Worm (Caenorhabditis elegans) whole organism, midembryonic: ENCODE results near the gene mcd-1.
A peak's percentile ranks its signal among the peaks of the same experiment; 100 is the strongest.

Source experiments
- T22C8.4 ChIP-seq: fragments of 200-800 bp; sonication (Bioruptor generic); IDR thresholded peaks from 2 replicates; pipeline ENCODE4 v1.3.6; 2022; ENCODE audit warnings: missing genetic modification characterization, missing compliant biosample characterization
- cog-1 ChIP-seq: sonication (generic microtip); optimal IDR thresholded peaks from 2 replicates; lab custom pipeline; 2016; ENCODE audit warnings: missing genetic modification characterization, missing compliant biosample characterization
- flt-1 ChIP-seq: fragments of 200-800 bp; sonication (Bioruptor generic); IDR thresholded peaks from 2 replicates; pipeline ENCODE4 v1.3.6; 2022; ENCODE audit warnings: missing genetic modification characterization, missing compliant biosample characterization
- klf-2 ChIP-seq: fragments of 200-800 bp; sonication (Bioruptor generic); conservative IDR thresholded peaks from 2 replicates; pipeline ENCODE4 v1.3.6; 2022; ENCODE audit warnings: missing genetic modification reagents, missing genetic modification characterization, missing compliant biosample characterization
- med-1 ChIP-seq: sonication (generic microtip); optimal IDR thresholded peaks from 2 replicates; lab custom pipeline; 2017; ENCODE audit warnings: missing genetic modification characterization, mild to moderate bottlenecking, missing compliant biosample characterization, antibody characterized with exemption, missing genetic modification reagents; ENCODE audit not compliant: insufficient read depth
- ref-1 ChIP-seq: fragments of 200-800 bp; sonication (Bioruptor generic); conservative IDR thresholded peaks from 2 replicates; pipeline ENCODE4 v1.3.6; 2022; ENCODE audit warnings: missing genetic modification reagents, missing genetic modification characterization, missing compliant biosample characterization
- tab-1 ChIP-seq: fragments of 200-800 bp; sonication (Bioruptor generic); IDR thresholded peaks from 2 replicates; pipeline ENCODE4 v1.3.6; 2022; ENCODE audit warnings: missing genetic modification characterization, missing compliant biosample characterization
- ztf-23 ChIP-seq: fragments of 200-800 bp; sonication (Bioruptor generic); IDR thresholded peaks from 2 replicates; pipeline ENCODE4 v1.3.6; 2022; ENCODE audit warnings: missing genetic modification reagents, missing genetic modification characterization, missing compliant biosample characterization
- ztf-29 ChIP-seq: fragments of 200-800 bp; sonication (Bioruptor generic); IDR thresholded peaks from 2 replicates; pipeline ENCODE4 v1.3.6; 2022; ENCODE audit warnings: missing genetic modification reagents, missing genetic modification characterization, missing compliant biosample characterization

mcd-1 gene

DNA sequence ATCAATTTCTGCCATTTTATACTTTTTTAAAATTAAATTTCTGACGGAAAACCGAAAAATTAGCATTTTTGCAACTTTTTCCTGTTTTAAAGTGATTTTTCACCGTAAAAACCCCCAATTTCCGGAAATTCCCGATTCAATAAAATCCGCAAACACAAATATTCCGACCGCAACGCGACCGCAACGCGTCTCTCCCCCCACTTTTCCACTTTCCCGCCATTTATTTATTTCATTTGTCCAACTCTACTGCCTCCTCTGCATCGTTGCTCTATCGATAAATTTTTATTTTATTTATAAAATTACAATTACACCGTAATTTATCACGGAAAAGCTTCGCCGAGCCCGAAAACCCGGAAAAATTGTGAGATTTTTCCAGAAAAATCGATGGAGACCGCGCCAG is at the start of gene mcd-1:
Gene mcd-1 (plus strand): TSS at position 267 of the 400 bp plus-strand sequence.
- no peak for TF ChIP-seq ref-1 (GFP tag; lab: Robert Waterston, UW)
- peak; percentile 28 for TF ChIP-seq cog-1 (tag; lab: Kevin White, UChicago)

DNA sequence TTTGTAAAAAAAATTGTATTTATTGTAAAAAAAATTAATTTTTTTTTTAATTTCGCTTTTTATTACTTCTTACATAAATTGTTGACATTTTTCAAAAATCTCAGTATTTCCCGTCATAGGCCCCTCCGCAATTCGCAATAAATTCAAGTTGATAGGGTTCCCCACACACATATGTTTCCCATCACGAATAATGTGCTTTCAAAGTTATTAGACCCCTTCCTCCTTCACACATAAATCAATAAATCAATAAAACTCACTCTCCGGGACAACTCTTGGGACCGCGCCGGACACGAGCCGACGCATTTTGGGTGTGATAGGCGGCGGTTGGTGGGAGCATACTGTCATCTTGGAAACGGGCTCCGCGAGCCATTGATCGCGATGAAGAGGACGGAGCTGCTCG is 48.9 kb upstream of the mcd-1 start:
- no peak for TF ChIP-seq T22C8.4 (GFP tag; lab: Robert Waterston, UW)
- no peak for TF ChIP-seq tab-1 (GFP tag; lab: Robert Waterston, UW)
- TF ChIP-seq ztf-23 (GFP tag; lab: Robert Waterston, UW) = no peak
- TF ChIP-seq klf-2 (GFP tag; lab: Robert Waterston, UW) = no peak

DNA sequence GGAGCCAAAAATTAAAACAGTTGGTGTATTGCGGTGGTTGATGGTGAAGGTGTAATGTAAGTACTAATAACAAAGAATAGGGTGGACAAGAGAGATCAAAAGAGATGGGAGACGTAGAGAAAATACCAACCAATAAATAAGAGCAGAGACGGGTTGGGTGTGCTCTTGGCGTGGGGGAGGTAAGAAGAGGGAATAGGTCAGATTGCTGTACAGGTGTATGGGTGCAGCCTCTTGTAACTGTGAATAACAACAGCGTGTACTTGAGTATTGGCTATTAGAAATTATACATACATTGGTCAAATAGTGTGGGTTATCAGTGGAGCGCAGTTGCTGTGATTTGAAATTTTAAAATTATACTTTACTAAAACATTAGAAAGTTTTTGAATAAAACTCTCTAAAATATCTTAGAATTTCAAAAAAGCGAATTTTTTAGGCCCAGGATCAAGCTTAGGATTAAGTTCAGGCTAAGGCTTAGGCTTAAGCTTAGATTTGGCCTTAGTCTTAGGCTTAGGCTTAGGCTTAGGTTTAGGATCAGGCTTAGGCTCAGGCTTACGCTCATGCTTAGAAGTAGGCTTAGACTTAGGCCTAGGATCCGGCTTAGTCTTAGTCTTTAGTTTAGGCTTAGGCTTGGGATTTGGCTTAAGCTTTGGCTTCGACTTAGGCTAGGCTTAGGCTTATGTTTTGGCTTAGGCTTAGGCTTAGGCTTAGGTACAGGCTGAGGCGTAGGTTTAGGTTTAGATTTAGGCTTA is 47.1 kb upstream of the mcd-1 start, which contains the start of gene F08G2.7:
Gene F08G2.7 (minus strand): TSS at position 51 of the 749 bp plus-strand sequence.
- TF ChIP-seq ztf-29 (GFP tag; lab: Robert Waterston, UW) (peak; percentile 29; the same call in 1 of the 2 replicates), T22C8.4 (GFP tag; lab: Robert Waterston, UW) (no peak)

DNA sequence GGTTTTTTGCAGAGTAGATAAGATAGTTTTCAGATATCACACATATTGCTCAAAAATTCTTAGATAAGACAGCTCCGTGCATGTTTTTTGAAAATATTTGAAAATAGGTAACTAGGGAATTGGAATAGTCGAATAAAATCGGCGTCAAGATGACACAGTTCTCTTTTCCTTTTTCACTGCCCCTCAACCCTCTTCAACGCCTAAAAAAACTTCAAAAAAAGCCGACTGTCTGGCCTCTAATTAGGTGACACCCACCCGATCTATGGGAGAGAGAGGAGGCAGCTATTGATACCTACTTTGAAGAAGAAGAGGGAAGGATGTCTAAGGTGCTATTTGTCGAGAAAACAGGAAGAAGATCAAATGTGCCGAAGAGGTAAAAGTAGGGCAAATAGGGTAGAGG is 46.0 kb upstream of the mcd-1 start:
- TF ChIP-seq cog-1 (tag; lab: Kevin White, UChicago) = no peak
- no peak for TF ChIP-seq ref-1 (GFP tag; lab: Robert Waterston, UW)

DNA sequence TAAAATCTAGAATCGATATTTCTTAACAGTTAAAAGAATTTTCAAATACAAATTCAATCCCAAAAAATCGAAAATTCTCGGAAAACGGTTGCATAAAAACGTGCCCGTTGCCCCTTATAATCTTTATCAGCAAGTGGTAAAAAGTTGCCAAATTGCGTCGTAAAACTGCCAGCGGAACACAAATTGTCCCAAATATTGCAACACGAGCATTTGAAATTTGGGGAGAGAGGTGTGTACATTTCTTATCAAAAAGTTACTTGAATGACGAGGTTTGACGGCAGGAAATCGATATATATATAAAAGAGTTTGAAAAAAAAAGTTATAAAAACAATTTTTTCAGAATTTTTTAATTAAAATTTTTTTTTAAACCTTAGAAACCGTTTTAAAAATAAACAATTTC is 42.3 kb upstream of the mcd-1 start:
- TF ChIP-seq T22C8.4 (GFP tag; lab: Robert Waterston, UW) (no peak), klf-2 (GFP tag; lab: Robert Waterston, UW) (no peak), ztf-29 (GFP tag; lab: Robert Waterston, UW) (no peak), cog-1 (tag; lab: Kevin White, UChicago) (no peak), flt-1 (GFP tag; lab: Robert Waterston, UW) (no peak), med-1 (no peak), tab-1 (GFP tag; lab: Robert Waterston, UW) (no peak), ref-1 (GFP tag; lab: Robert Waterston, UW) (no peak), ztf-23 (GFP tag; lab: Robert Waterston, UW) (no peak)

DNA sequence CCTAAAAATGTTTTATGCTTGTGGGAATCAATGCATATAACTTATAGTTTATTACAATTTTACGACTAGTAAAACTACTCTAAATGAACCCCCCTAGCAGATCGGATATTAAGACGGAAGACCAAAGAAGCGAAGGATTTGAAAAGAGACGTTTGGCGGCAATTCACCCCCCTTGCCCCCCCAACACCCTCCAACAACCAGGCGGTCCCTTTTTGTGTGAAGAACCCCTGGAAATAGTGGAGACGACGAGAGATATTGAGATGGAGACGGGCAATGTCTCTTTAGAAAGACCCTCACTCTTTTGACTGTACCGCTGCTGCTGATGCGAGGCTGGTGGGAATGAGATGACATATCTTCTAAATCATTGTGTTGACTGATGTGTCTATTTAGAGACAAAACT is 41.0 kb upstream of the mcd-1 start:
- TF ChIP-seq ztf-29 (GFP tag; lab: Robert Waterston, UW) (no peak), ztf-23 (GFP tag; lab: Robert Waterston, UW) (0 out of 2 replicates have a peak, but pooled peaks have one; percentile 57), ref-1 (GFP tag; lab: Robert Waterston, UW) (no peak), cog-1 (tag; lab: Kevin White, UChicago) (peak; percentile 0), tab-1 (GFP tag; lab: Robert Waterston, UW) (no peak), med-1 (no peak), T22C8.4 (GFP tag; lab: Robert Waterston, UW) (no peak), klf-2 (GFP tag; lab: Robert Waterston, UW) (no peak), flt-1 (GFP tag; lab: Robert Waterston, UW) (no peak)

DNA sequence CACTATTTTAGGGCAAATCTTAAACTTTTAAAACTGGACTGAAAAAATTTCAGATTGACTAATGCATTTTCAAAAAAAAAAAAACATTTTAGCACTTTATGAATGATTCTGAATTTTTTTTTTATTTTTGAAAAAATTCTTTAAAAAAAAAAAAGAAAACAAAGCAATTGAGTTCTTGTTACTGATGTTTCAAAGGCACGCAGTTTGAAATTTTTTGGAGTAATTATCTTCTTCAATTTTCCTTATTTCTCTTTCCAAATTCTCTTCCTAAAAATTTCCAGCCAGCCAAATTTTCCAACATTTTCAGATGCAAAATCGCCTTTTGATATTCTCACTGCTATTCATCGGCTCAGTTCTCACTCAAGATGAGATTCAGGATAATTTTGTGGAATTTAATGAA is 36.3 kb upstream of the mcd-1 start, which contains the start of gene F08G2.8:
Gene F08G2.8 (plus strand): TSS at position 301 of the 400 bp plus-strand sequence.
- TF ChIP-seq ref-1 (GFP tag; lab: Robert Waterston, UW) (no peak), ztf-29 (GFP tag; lab: Robert Waterston, UW) (no peak), T22C8.4 (GFP tag; lab: Robert Waterston, UW) (no peak), tab-1 (GFP tag; lab: Robert Waterston, UW) (no peak), med-1 (no peak), cog-1 (tag; lab: Kevin White, UChicago) (no peak), flt-1 (GFP tag; lab: Robert Waterston, UW) (no peak), ztf-23 (GFP tag; lab: Robert Waterston, UW) (no peak), klf-2 (GFP tag; lab: Robert Waterston, UW) (no peak)

DNA sequence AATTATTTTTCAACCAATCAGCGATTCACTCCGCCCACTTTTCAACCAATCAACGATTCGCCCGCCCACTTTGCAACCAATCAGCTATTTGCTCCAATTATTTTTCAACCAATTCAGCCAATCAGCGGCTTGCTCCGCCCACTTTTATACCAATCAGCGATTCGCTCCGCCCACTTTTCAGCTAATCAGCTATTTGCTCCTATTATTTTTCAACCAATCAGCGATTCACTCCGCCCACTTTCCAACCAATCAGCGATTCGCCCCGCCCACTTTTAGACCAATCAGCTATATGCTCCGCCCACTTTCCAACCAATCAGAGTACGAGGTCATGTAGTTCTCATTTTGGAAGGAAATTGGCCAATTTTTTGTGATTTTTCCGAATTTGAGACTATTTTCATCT is 33.0 kb upstream of the mcd-1 start:
- TF ChIP-seq klf-2 (GFP tag; lab: Robert Waterston, UW) = no peak
- no peak for TF ChIP-seq ref-1 (GFP tag; lab: Robert Waterston, UW)
- no peak for TF ChIP-seq tab-1 (GFP tag; lab: Robert Waterston, UW)
- no peak for TF ChIP-seq med-1
- TF ChIP-seq ztf-29 (GFP tag; lab: Robert Waterston, UW) = no peak
- TF ChIP-seq flt-1 (GFP tag; lab: Robert Waterston, UW) = no peak
- TF ChIP-seq ztf-23 (GFP tag; lab: Robert Waterston, UW) = no peak
- TF ChIP-seq T22C8.4 (GFP tag; lab: Robert Waterston, UW) = no peak
- no peak for TF ChIP-seq cog-1 (tag; lab: Kevin White, UChicago)

DNA sequence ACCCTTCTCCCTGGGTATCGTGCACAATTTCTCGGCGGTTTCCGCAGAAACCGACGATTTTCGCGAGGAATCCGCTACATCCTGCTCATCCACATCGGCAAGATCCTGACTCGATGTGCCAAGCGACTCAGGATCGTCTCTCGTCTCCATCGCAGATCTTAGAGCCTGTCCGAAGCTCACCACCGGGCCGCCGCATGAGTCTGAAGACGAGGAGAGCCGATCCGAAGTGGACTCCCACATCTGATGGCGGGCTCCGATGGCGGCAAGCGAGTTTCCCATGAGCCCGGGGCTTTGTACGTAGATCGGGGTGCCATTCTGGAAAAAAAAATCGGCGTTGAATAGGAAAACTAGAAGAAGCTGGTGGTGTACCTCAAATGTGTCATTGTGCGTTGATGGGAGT is 30.0 kb upstream of the mcd-1 start:
- no peak for TF ChIP-seq ref-1 (GFP tag; lab: Robert Waterston, UW)
- TF ChIP-seq med-1 = no peak
- no peak for TF ChIP-seq ztf-29 (GFP tag; lab: Robert Waterston, UW)
- no peak for TF ChIP-seq flt-1 (GFP tag; lab: Robert Waterston, UW)
- no peak for TF ChIP-seq klf-2 (GFP tag; lab: Robert Waterston, UW)
- TF ChIP-seq ztf-23 (GFP tag; lab: Robert Waterston, UW) = no peak
- TF ChIP-seq T22C8.4 (GFP tag; lab: Robert Waterston, UW) = no peak
- TF ChIP-seq cog-1 (tag; lab: Kevin White, UChicago) = no peak
- no peak for TF ChIP-seq tab-1 (GFP tag; lab: Robert Waterston, UW)

DNA sequence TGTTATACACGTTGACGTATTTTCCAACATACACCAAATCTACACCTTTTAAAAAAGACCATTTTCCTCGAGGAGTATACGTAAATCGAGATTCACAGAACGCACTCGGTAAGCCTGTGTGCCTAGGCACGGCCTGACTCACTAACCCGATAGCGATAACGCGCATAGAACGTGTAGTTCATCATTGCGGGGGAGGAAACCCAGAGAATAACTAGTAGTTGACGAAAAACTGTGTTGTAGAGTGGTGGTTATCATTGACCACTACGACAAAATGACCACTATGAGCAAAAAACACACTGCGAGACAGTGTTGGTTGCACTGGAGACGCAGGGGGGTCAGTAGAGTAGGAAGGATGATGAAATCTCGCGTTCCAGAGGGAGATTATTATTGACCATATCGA is 28.5 kb upstream of the mcd-1 start:
- TF ChIP-seq cog-1 (tag; lab: Kevin White, UChicago) (no peak), med-1 (no peak), tab-1 (GFP tag; lab: Robert Waterston, UW) (no peak), ztf-29 (GFP tag; lab: Robert Waterston, UW) (no peak), ztf-23 (GFP tag; lab: Robert Waterston, UW) (no peak), flt-1 (GFP tag; lab: Robert Waterston, UW) (no peak), ref-1 (GFP tag; lab: Robert Waterston, UW) (no peak), klf-2 (GFP tag; lab: Robert Waterston, UW) (no peak), T22C8.4 (GFP tag; lab: Robert Waterston, UW) (no peak)
